Worm (Caenorhabditis elegans) whole organism, L4 larva: ENCODE measurements around the gene srw-86.

Experiments used
- Y48G9A.11 ChIP-seq: fragments of 200-800 bp; sonication (Bioruptor generic); IDR thresholded peaks from 2 replicates; pipeline ENCODE4 v1.3.6; 2022; ENCODE audit warnings: missing genetic modification reagents, missing genetic modification characterization, missing compliant biosample characterization
- ama-1 ChIP-seq: fragments of 150-350 bp; optimal IDR thresholded peaks from 2 replicates; lab custom pipeline; 2014; ENCODE audit warnings: inconsistent platforms, mixed read lengths
- ces-1 ChIP-seq: fragments of 150-350 bp; sonication (generic microtip); optimal IDR thresholded peaks from 4 replicates; lab custom pipeline; 2014; ENCODE audit warnings: missing biosample characterization, missing genetic modification reagents, missing genetic modification characterization
- duxl-1 ChIP-seq: sonication (generic microtip); optimal IDR thresholded peaks from 2 replicates; lab custom pipeline; 2016; ENCODE audit warnings: mild to moderate bottlenecking, missing genetic modification characterization, moderate library complexity, missing compliant biosample characterization; ENCODE audit not compliant: poor library complexity
- fkh-10 ChIP-seq: fragments of 150-350 bp; optimal IDR thresholded peaks from 2 replicates; lab custom pipeline; 2014; ENCODE audit warnings: missing biosample characterization, missing genetic modification reagents, missing genetic modification characterization
- lin-13 ChIP-seq: fragments of 150-350 bp; optimal IDR thresholded peaks from 2 replicates; lab custom pipeline; 2014; ENCODE audit warnings: missing biosample characterization, missing genetic modification reagents, missing genetic modification characterization
- nhr-10 ChIP-seq: fragments of 150-350 bp; optimal IDR thresholded peaks from 2 replicates; lab custom pipeline; 2014; ENCODE audit warnings: missing biosample characterization, missing genetic modification characterization
- nhr-76 ChIP-seq: fragments of 150-350 bp; optimal IDR thresholded peaks from 2 replicates; lab custom pipeline; 2014; ENCODE audit warnings: missing biosample characterization, missing genetic modification characterization
- nhr-77 ChIP-seq: fragments of 150-350 bp; optimal IDR thresholded peaks from 2 replicates; lab custom pipeline; 2014; ENCODE audit warnings: missing biosample characterization, missing genetic modification characterization
- pha-4 ChIP-seq, 2 experiments: fragments of 150-350 bp in 1 of 2; fragments of 200-800 bp in 1 of 2; sonication (Bioruptor generic) in 1 of 2; IDR thresholded peaks in 1 of 2; optimal IDR thresholded peaks in 1 of 2; 2 replicates each; pipeline versions ENCODE4 v1.3.6 to Lab custom; 2014 to 2022; ENCODE audit warnings: missing genetic modification characterization in 2 of 2, missing genetic modification reagents in 2 of 2, missing biosample characterization in 1 of 2, missing compliant biosample characterization in 1 of 2
- pqm-1 ChIP-seq: sonication (generic microtip); optimal IDR thresholded peaks from 2 replicates; lab custom pipeline; 2017; ENCODE audit warnings: missing biosample characterization, missing genetic modification characterization

- TF ChIP-seq ces-1 (no peak), Y48G9A.11 (no peak), duxl-1 (tag; lab: Kevin White, UChicago) (no peak), lin-13 (GFP tag; lab: Kevin White, UChicago) (no peak), nhr-77 (tag; lab: Kevin White, UChicago) (no peak), nhr-10 (tag; lab: Kevin White, UChicago) (no peak), fkh-10 (GFP tag; lab: Kevin White, UChicago) (no peak), pqm-1 (tag; lab: Kevin White, UChicago) (no peak), pha-4 (GFP tag; IDR thresholded peaks at IDR 0.05; lab: Robert Waterston, UW) (no peak), pha-4 (tag; optimal IDR thresholded peaks at IDR 0.05; lab: Kevin White, UChicago) (no peak), nhr-76 (no peak), ama-1 (lab: Kevin White, UChicago) (no peak)
These were observed 3.1 kb upstream of the srw-86 start for ce11 chrV:19403619-19404018.
